Worm (Caenorhabditis elegans) whole organism, young adult: Measurements from ENCODE around the gene srh-89.
A peak's percentile ranks its signal among the peaks of the same experiment; 100 is the strongest.

Source experiments
- C06A6.2 ChIP-seq: fragments of 200-800 bp; sonication (Bioruptor generic); conservative IDR thresholded peaks from 2 replicates; pipeline ENCODE4 v1.3.6; 2022; ENCODE audit warnings: missing genetic modification characterization, missing compliant biosample characterization
- D2030.7 ChIP-seq: fragments of 200-800 bp; sonication (Bioruptor generic); IDR thresholded peaks from 2 replicates; pipeline ENCODE4 v1.3.6; 2022; ENCODE audit warnings: missing genetic modification reagents, missing genetic modification characterization, missing compliant biosample characterization
- F23B12.7 ChIP-seq: sonication (generic microtip); optimal IDR thresholded peaks from 2 replicates; lab custom pipeline; 2017; ENCODE audit warnings: missing genetic modification characterization, mild to moderate bottlenecking, missing compliant biosample characterization, antibody characterized with exemption, moderate library complexity; ENCODE audit not compliant: insufficient read depth
- F39B2.1 ChIP-seq: fragments of 200-800 bp; sonication (Bioruptor generic); IDR thresholded peaks from 2 replicates; pipeline ENCODE4 v1.3.6; 2022; ENCODE audit warnings: missing genetic modification reagents, missing genetic modification characterization, missing compliant biosample characterization
- F49E8.2 ChIP-seq: sonication (generic microtip); optimal IDR thresholded peaks from 3 replicates; lab custom pipeline; 2017; ENCODE audit warnings: missing genetic modification characterization, mild to moderate bottlenecking, missing compliant biosample characterization, antibody characterized with exemption, moderate library complexity; ENCODE audit not compliant: insufficient read depth
- F55B11.4 ChIP-seq: sonication (generic microtip); optimal IDR thresholded peaks from 2 replicates; lab custom pipeline; 2016; ENCODE audit warnings: missing compliant biosample characterization, missing genetic modification characterization, borderline replicate concordance; ENCODE audit not compliant: insufficient read depth
- K12H6.12 ChIP-seq: fragments of 200-800 bp; sonication (Bioruptor generic); optimal IDR thresholded peaks from 2 replicates; lab custom pipeline; 2018; ENCODE audit warnings: mild to moderate bottlenecking, missing genetic modification characterization, missing compliant biosample characterization
- Y95B8A.8 ChIP-seq: fragments of 200-800 bp; sonication (Bioruptor generic); IDR thresholded peaks from 2 replicates; pipeline ENCODE4 v1.3.6; 2022; ENCODE audit warnings: missing genetic modification reagents, missing genetic modification characterization, missing compliant biosample characterization
- ZK185.1 ChIP-seq: sonication (generic microtip); optimal IDR thresholded peaks from 2 replicates; lab custom pipeline; 2016; ENCODE audit warnings: mild to moderate bottlenecking, missing genetic modification characterization, missing compliant biosample characterization; ENCODE audit not compliant: poor library complexity, severe bottlenecking
- aptf-2 ChIP-seq: fragments of 200-800 bp; sonication (Bioruptor generic); conservative IDR thresholded peaks from 2 replicates; pipeline ENCODE4 v1.3.6; 2022; ENCODE audit warnings: missing genetic modification reagents, missing genetic modification characterization, missing compliant biosample characterization
- attf-5 ChIP-seq: fragments of 200-800 bp; sonication (Bioruptor generic); optimal IDR thresholded peaks from 2 replicates; lab custom pipeline; 2018; ENCODE audit warnings: mild to moderate bottlenecking, missing genetic modification characterization, missing compliant biosample characterization
- cebp-1 ChIP-seq, 2 experiments: fragments of 200-800 bp in 1 of 2; sonication (Bioruptor generic) in 1 of 2; sonication (generic microtip) in 1 of 2; IDR thresholded peaks in 1 of 2; optimal IDR thresholded peaks in 1 of 2; 2 replicates each; pipeline versions ENCODE4 v1.3.6 to Lab custom; 2017 to 2022; ENCODE audit warnings: missing compliant biosample characterization in 2 of 2, missing genetic modification characterization in 2 of 2, mild to moderate bottlenecking in 1 of 2, missing genetic modification reagents in 1 of 2, moderate library complexity in 1 of 2
- cebp-2 ChIP-seq: fragments of 200-800 bp; sonication (Bioruptor generic); IDR thresholded peaks from 2 replicates; pipeline ENCODE4 v1.3.6; 2022; ENCODE audit warnings: missing genetic modification characterization, missing compliant biosample characterization
- ceh-40 ChIP-seq: fragments of 200-800 bp; sonication (Bioruptor generic); IDR thresholded peaks from 2 replicates; pipeline ENCODE4 v1.3.6; 2022; ENCODE audit warnings: missing genetic modification characterization, missing compliant biosample characterization
- ceh-91 ChIP-seq: fragments of 200-800 bp; sonication (Bioruptor generic); IDR thresholded peaks from 2 replicates; pipeline ENCODE4 v1.3.6; 2022; ENCODE audit warnings: missing genetic modification reagents, missing genetic modification characterization, missing compliant biosample characterization
- die-1 ChIP-seq: sonication (generic microtip); optimal IDR thresholded peaks from 2 replicates; lab custom pipeline; 2016; ENCODE audit warnings: missing genotype, mild to moderate bottlenecking, missing genetic modification characterization, missing compliant biosample characterization
- egl-44 ChIP-seq: fragments of 200-800 bp; sonication (Bioruptor generic); IDR thresholded peaks from 2 replicates; pipeline ENCODE4 v1.3.6; 2022; ENCODE audit warnings: missing genetic modification reagents, missing genetic modification characterization, missing compliant biosample characterization
- ets-4 ChIP-seq: fragments of 200-800 bp; sonication (Bioruptor generic); optimal IDR thresholded peaks from 2 replicates; lab custom pipeline; 2018; ENCODE audit warnings: mild to moderate bottlenecking, missing genetic modification characterization, missing compliant biosample characterization
- hlh-12 ChIP-seq: sonication (generic microtip); optimal IDR thresholded peaks from 2 replicates; lab custom pipeline; 2016; ENCODE audit warnings: missing genetic modification characterization, missing compliant biosample characterization
- hmg-1.2 ChIP-seq: fragments of 200-800 bp; sonication (Bioruptor generic); IDR thresholded peaks from 2 replicates; pipeline ENCODE4 v1.3.6; 2022; ENCODE audit warnings: missing genetic modification reagents, missing genetic modification characterization, missing compliant biosample characterization
- hmg-20 ChIP-seq: fragments of 200-800 bp; sonication (Bioruptor generic); IDR thresholded peaks from 2 replicates; pipeline ENCODE4 v1.3.6; 2022; ENCODE audit warnings: missing genetic modification reagents, missing genetic modification characterization, missing compliant biosample characterization
- hrde-1 ChIP-seq: sonication (generic microtip); optimal IDR thresholded peaks from 2 replicates; lab custom pipeline; 2016; ENCODE audit warnings: missing genetic modification characterization, mild to moderate bottlenecking, missing compliant biosample characterization, moderate library complexity, missing genotype, missing genetic modification reagents, borderline replicate concordance
- let-607 ChIP-seq, 2 experiments: fragments of 200-800 bp in 1 of 2; sonication (Bioruptor generic) in 1 of 2; sonication (generic microtip) in 1 of 2; optimal IDR thresholded peaks; 2 replicates each; lab custom pipeline; 2016 to 2018; ENCODE audit warnings: mild to moderate bottlenecking in 2 of 2, missing compliant biosample characterization in 2 of 2, missing genetic modification characterization in 2 of 2, moderate library complexity in 2 of 2, missing genotype in 1 of 2
- lin-26 ChIP-seq: fragments of 200-800 bp; sonication (Bioruptor generic); IDR thresholded peaks from 2 replicates; pipeline ENCODE4 v1.3.6; 2022; ENCODE audit warnings: missing genetic modification reagents, missing genetic modification characterization, missing compliant biosample characterization
- lin-40 ChIP-seq: sonication (generic microtip); optimal IDR thresholded peaks from 2 replicates; lab custom pipeline; 2016; ENCODE audit warnings: missing genetic modification characterization, mild to moderate bottlenecking, missing compliant biosample characterization, missing genotype, missing genetic modification reagents
- lsy-27 ChIP-seq: sonication (generic microtip); optimal IDR thresholded peaks from 2 replicates; lab custom pipeline; 2017; ENCODE audit warnings: missing genetic modification characterization, mild to moderate bottlenecking, missing compliant biosample characterization, antibody characterized with exemption, missing genotype, borderline replicate concordance; ENCODE audit not compliant: insufficient read depth
- madf-10 ChIP-seq: sonication (generic microtip); optimal IDR thresholded peaks from 2 replicates; lab custom pipeline; 2016; ENCODE audit warnings: mild to moderate bottlenecking, missing genetic modification characterization, missing compliant biosample characterization
- mel-28 ChIP-seq: sonication (generic microtip); optimal IDR thresholded peaks from 2 replicates; lab custom pipeline; 2016; ENCODE audit warnings: borderline replicate concordance, mild to moderate bottlenecking, missing genetic modification characterization, missing compliant biosample characterization
- mes-4 ChIP-seq: sonication (generic microtip); optimal IDR thresholded peaks from 2 replicates; lab custom pipeline; 2016; ENCODE audit warnings: missing genotype, missing genetic modification characterization, missing compliant biosample characterization
- mxl-1 ChIP-seq: sonication (generic microtip); optimal IDR thresholded peaks from 2 replicates; lab custom pipeline; 2016; ENCODE audit warnings: missing genetic modification characterization, missing compliant biosample characterization
- nhr-120 ChIP-seq: fragments of 200-800 bp; sonication (Bioruptor generic); IDR thresholded peaks from 2 replicates; pipeline ENCODE4 v1.3.6; 2022; ENCODE audit warnings: missing genetic modification characterization, missing compliant biosample characterization
- nhr-179 ChIP-seq: sonication (generic microtip); optimal IDR thresholded peaks from 2 replicates; lab custom pipeline; 2016; ENCODE audit warnings: mild to moderate bottlenecking, missing genetic modification characterization, missing compliant biosample characterization
- nhr-27 ChIP-seq: fragments of 200-800 bp; sonication (Bioruptor generic); optimal IDR thresholded peaks from 2 replicates; lab custom pipeline; 2018; ENCODE audit warnings: mild to moderate bottlenecking, missing genetic modification characterization, moderate library complexity, missing compliant biosample characterization
- pbrm-1 ChIP-seq: fragments of 200-800 bp; sonication (Bioruptor generic); IDR thresholded peaks from 2 replicates; pipeline ENCODE4 v1.3.6; 2022; ENCODE audit warnings: missing genetic modification reagents, missing genetic modification characterization, missing compliant biosample characterization
- pha-4 ChIP-seq: fragments of 150-350 bp; sonication (generic microtip); optimal IDR thresholded peaks from 2 replicates; lab custom pipeline; 2014; ENCODE audit warnings: missing biosample characterization, missing genetic modification reagents, missing genetic modification characterization
- rec-8 ChIP-seq, 2 experiments: sonication (generic microtip); optimal IDR thresholded peaks; 2 replicates each; lab custom pipeline; 2016; ENCODE audit warnings: mild to moderate bottlenecking in 2 of 2, missing genetic modification characterization in 2 of 2, missing genetic modification reagents in 2 of 2, missing genotype in 2 of 2, missing biosample characterization in 1 of 2, missing compliant biosample characterization in 1 of 2, moderate library complexity in 1 of 2
- sdz-38 ChIP-seq: sonication (generic microtip); optimal IDR thresholded peaks from 2 replicates; lab custom pipeline; 2016; ENCODE audit warnings: missing genotype, missing genetic modification characterization, missing compliant biosample characterization
- sea-2 ChIP-seq: fragments of 200-800 bp; sonication (Bioruptor generic); IDR thresholded peaks from 2 replicates; pipeline ENCODE4 v1.3.6; 2022; ENCODE audit warnings: missing genetic modification characterization, missing compliant biosample characterization
- snpc-1.3 ChIP-seq: sonication (generic microtip); optimal IDR thresholded peaks from 2 replicates; lab custom pipeline; 2017; ENCODE audit warnings: missing genetic modification characterization, mild to moderate bottlenecking, missing compliant biosample characterization, antibody characterized with exemption, moderate library complexity, missing genotype, missing genetic modification reagents; ENCODE audit not compliant: insufficient read depth
- snpc-3.4 ChIP-seq: sonication (generic microtip); optimal IDR thresholded peaks from 2 replicates; lab custom pipeline; 2017; ENCODE audit warnings: missing genetic modification characterization, mild to moderate bottlenecking, missing compliant biosample characterization, antibody characterized with exemption, moderate library complexity, missing genotype, missing genetic modification reagents
- snpc-4 ChIP-seq, 5 experiments: fragments of 150-350 bp in 1 of 5; sonication (generic microtip) in 4 of 5; optimal IDR thresholded peaks; 2 replicates each; lab custom pipeline; 2014 to 2018; ENCODE audit warnings: missing genetic modification characterization in 5 of 5, missing biosample characterization in 3 of 5, antibody characterized with exemption in 2 of 5, mild to moderate bottlenecking in 2 of 5, missing compliant biosample characterization in 2 of 5, missing genotype in 2 of 5, moderate library complexity in 2 of 5, missing genetic modification reagents in 1 of 5
- unc-62 ChIP-seq: fragments of 150-350 bp; optimal IDR thresholded peaks from 2 replicates; lab custom pipeline; 2014; ENCODE audit warnings: missing biosample characterization, missing genetic modification reagents, missing genetic modification characterization
- zfh-2 ChIP-seq: fragments of 200-800 bp; sonication (Bioruptor generic); conservative IDR thresholded peaks from 2 replicates; pipeline ENCODE4 v1.3.6; 2022; ENCODE audit warnings: missing genetic modification reagents, missing genetic modification characterization, missing compliant biosample characterization
- ztf-6 ChIP-seq: fragments of 200-800 bp; sonication (Bioruptor generic); IDR thresholded peaks from 2 replicates; pipeline ENCODE4 v1.3.6; 2022; ENCODE audit warnings: missing genetic modification reagents, missing genetic modification characterization, missing compliant biosample characterization

srh-89 gene

DNA sequence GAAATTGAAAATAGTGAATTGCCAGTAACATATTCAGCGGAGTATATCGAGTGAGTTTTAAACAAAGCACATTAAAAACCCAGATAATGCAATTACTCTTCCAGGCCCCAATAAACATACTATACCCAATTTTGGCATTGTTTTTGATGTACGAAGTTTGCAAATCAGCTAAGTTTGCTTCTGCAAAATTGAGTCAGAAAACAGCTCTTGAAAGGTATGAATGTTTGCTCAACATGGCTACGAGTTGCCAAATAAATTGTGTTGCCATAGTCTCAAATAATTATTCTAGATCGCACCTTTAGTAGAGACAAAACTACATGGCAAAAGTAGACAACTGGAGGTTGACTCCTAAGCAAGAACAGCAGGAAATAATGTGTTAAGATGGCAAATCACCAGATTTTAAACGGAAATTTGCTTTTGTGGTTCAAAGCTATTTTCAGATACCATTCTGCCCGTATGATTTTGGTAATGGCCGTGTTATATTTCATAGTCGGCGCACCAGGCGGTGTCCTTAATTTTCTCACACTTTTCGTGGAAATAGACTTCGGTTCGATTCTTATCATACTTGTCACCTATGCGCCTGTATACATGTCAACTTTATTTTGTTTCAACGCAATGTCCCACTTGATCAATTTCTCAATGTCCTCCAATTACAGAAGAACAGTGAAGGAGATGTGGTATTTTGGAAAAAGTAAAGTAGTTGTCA lies 32.0 kb downstream of the srh-89 start (continued):
- TF ChIP-seq pbrm-1 (GFP tag; lab: Robert Waterston, UW) (peak; percentile 64; the same call in 1 of the 2 replicates), zfh-2 (GFP tag; lab: Robert Waterston, UW) (no peak), nhr-27 (peak; percentile 33), nhr-120 (GFP tag; lab: Robert Waterston, UW) (no peak), K12H6.12 (peak; percentile 2), ets-4 (GFP tag; lab: Kevin White, UChicago) (peak; percentile 63), snpc-4 (GFP tag; optimal IDR thresholded peaks at IDR 0.05; lab: Kevin White, UChicago) (no peak), snpc-4 (tag; optimal IDR thresholded peaks at IDR 0.05; lab: Kevin White, UChicago) (no peak), hrde-1 (tag; lab: Kevin White, UChicago) (no peak), attf-5 (GFP tag; lab: Kevin White, UChicago) (peak; percentile 50), mes-4 (tag; lab: Kevin White, UChicago) (no peak), lin-26 (GFP tag; lab: Robert Waterston, UW) (no peak; the same call in 1 of the 2 replicates), F39B2.1 (no peak), ceh-91 (no peak), cebp-1 (GFP tag; IDR thresholded peaks at IDR 0.05; lab: Robert Waterston, UW) (no peak; the same call in 1 of the 2 replicates), cebp-1 (tag; optimal IDR thresholded peaks at IDR 0.05; lab: Kevin White, UChicago) (peak; percentile 70), hmg-1.2 (GFP tag; lab: Robert Waterston, UW) (peak; percentile 18; the same call in 1 of the 2 replicates), hmg-20 (GFP tag; lab: Robert Waterston, UW) (no peak), cebp-2 (GFP tag; lab: Robert Waterston, UW) (no peak), nhr-179 (tag; lab: Kevin White, UChicago) (no peak), hlh-12 (no peak), rec-8 (tag; optimal IDR thresholded peaks at IDR 0.05; lab: Kevin White, UChicago) (no peak), F55B11.4 (tag; lab: Kevin White, UChicago) (no peak), let-607 (tag; optimal IDR thresholded peaks at IDR 0.05; lab: Kevin White, UChicago) (peak in 1 of 2 experiments; percentile 42), die-1 (tag; lab: Kevin White, UChicago) (no peak), snpc-3.4 (tag; lab: Kevin White, UChicago) (no peak), madf-10 (tag; lab: Kevin White, UChicago) (peak; percentile 82), snpc-1.3 (tag; lab: Kevin White, UChicago) (no peak), C06A6.2 (GFP tag; lab: Robert Waterston, UW) (peak; percentile 59), pha-4 (tag; lab: Kevin White, UChicago) (peak; percentile 83), ceh-40 (GFP tag; lab: Robert Waterston, UW) (0 out of 2 replicates have a peak, but pooled peaks have one; percentile 6), lsy-27 (no peak), sdz-38 (tag; lab: Kevin White, UChicago) (no peak), mel-28 (tag; lab: Kevin White, UChicago) (no peak), ZK185.1 (peak; percentile 17), unc-62 (GFP tag; lab: Kevin White, UChicago) (no peak), ztf-6 (GFP tag; lab: Robert Waterston, UW) (no peak), lin-40 (tag; lab: Kevin White, UChicago) (no peak), sea-2 (GFP tag; lab: Robert Waterston, UW) (no peak), D2030.7 (GFP tag; lab: Robert Waterston, UW) (no peak), mxl-1 (peak; percentile 4), F49E8.2 (tag; lab: Kevin White, UChicago) (no peak), egl-44 (GFP tag; lab: Robert Waterston, UW) (peak; percentile 44; the same call in 1 of the 2 replicates), Y95B8A.8 (GFP tag; lab: Robert Waterston, UW) (peak; percentile 63; the same call in 1 of the 2 replicates), aptf-2 (GFP tag; lab: Robert Waterston, UW) (no peak), F23B12.7 (tag; lab: Kevin White, UChicago) (no peak)
